Fruit fly (Drosophila melanogaster): Measurements from ENCODE around the gene CG5078.

The CG5078 gene

DNA sequence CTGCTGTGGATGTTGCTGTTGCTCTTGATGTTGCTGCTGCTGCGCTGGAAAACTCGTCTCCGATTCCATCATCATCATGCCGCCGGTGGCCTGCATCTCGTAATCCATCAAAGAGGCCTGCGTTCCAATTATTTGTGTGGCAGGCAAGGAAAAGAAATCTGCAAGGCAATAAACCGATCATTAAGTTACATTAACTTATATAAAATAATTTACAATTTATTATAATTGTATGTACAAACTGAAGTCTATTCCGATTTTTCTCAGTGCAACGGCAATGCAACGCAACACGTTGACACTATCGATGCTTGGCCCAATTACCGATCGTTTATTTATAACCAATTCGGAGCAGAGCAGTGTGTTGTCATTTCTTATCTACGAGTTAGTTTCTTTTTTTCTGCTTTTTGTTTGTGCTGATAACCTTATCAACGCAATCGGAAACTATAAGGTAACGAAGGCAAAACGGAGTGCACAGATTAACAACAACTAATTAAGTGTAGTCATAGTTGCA, 34.8 kb upstream of the CG5078 start (continued):
- TF ChIP-seq psq (GFP tag; optimal IDR thresholded peaks at IDR 0.05) (no peak), gcm (GFP tag; optimal IDR thresholded peaks at IDR 0.05) (peak; percentile 44), CG11560 (tag; IDR thresholded peaks at IDR 0.05) (no peak), row (GFP tag; IDR thresholded peaks at IDR 0.05) (peak; percentile 59; the same call in 2 of the 3 replicates), lbe (GFP tag; optimal IDR thresholded peaks at IDR 0.05) (no peak), Jarid2 (GFP tag; optimal IDR thresholded peaks at IDR 0.05) (peak; percentile 9), CG10147 (GFP tag; optimal IDR thresholded peaks at IDR 0.05) (peak; percentile 23), fd102C (GFP tag; optimal IDR thresholded peaks at IDR 0.05) (no peak), CG5953 (GFP tag; IDR thresholded peaks at IDR 0.05) (no peak), p53 (GFP tag; optimal IDR thresholded peaks at IDR 0.05) (no peak), CG4328 (GFP tag; optimal IDR thresholded peaks at IDR 0.05) (peak; percentile 18), z (GFP tag; IDR thresholded peaks at IDR 0.05) (no peak), Six4 (GFP tag; optimal IDR thresholded peaks at IDR 0.05) (peak; percentile 54), CG9932 (GFP tag; IDR thresholded peaks at IDR 0.05) (no peak), Bdp1 (GFP tag; optimal IDR thresholded peaks at IDR 0.05) (no peak), CG14441 (GFP tag; IDR thresholded peaks at IDR 0.05) (peak; percentile 68), Sry-δ (GFP tag; optimal IDR thresholded peaks at IDR 0.05) (no peak), CG31441 (GFP tag; IDR thresholded peaks at IDR 0.05) (peak; percentile 63; the same call in 1 of the 2 replicates), dm (GFP tag; optimal IDR thresholded peaks at IDR 0.05) (no peak), E2f1 (GFP tag; IDR thresholded peaks at IDR 0.05) (peak; percentile 53; the same call in 1 of the 2 replicates), CG14710 (tag; optimal IDR thresholded peaks at IDR 0.05) (peak; percentile 32), unc-4 (GFP tag; IDR thresholded peaks at IDR 0.05; ENCODE audit: partially characterized antibody) (no peak), trh (GFP tag; optimal IDR thresholded peaks at IDR 0.05) (no peak), zf30C (GFP tag; optimal IDR thresholded peaks at IDR 0.05) (peak; percentile 77), CG8924 (tag; optimal IDR thresholded peaks at IDR 0.05) (peak; percentile 60), CG1792 (GFP tag; optimal IDR thresholded peaks at IDR 0.05) (no peak), dmrt11E (tag; optimal IDR thresholded peaks at IDR 0.05) (peak; percentile 40), CG17802 (tag; optimal IDR thresholded peaks at IDR 0.05) (no peak), CG30431 (GFP tag; optimal IDR thresholded peaks at IDR 0.05) (no peak), ash1 (GFP tag; optimal IDR thresholded peaks at IDR 0.05) (no peak), CG17829 (tag; optimal IDR thresholded peaks at IDR 0.05) (peak; percentile 48), Asciz (GFP tag; optimal IDR thresholded peaks at IDR 0.05) (peak; percentile 76), CG12299 (tag; optimal IDR thresholded peaks at IDR 0.05) (no peak), CG13894 (tag; optimal IDR thresholded peaks at IDR 0.05) (no peak), Doc2 (GFP tag; IDR thresholded peaks at IDR 0.05) (no peak), chn (GFP tag; optimal IDR thresholded peaks at IDR 0.05) (no peak), sna (GFP tag; IDR thresholded peaks at IDR 0.05; ENCODE audit: partially characterized antibody) (no peak), Neu2 (GFP tag; optimal IDR thresholded peaks at IDR 0.05; ENCODE audit: borderline replicate concordance) (no peak), CG13424 (tag; optimal IDR thresholded peaks at IDR 0.05) (peak; percentile 44), CG3995 (GFP tag; optimal IDR thresholded peaks at IDR 0.05) (no peak), crol (GFP tag; IDR thresholded peaks at IDR 0.05) (no peak), CG7556 (GFP tag; optimal IDR thresholded peaks at IDR 0.05) (peak; percentile 40), Oli (tag; optimal IDR thresholded peaks at IDR 0.05) (peak; percentile 68), CG9797 (GFP tag; optimal IDR thresholded peaks at IDR 0.05) (no peak), Xbp1 (GFP tag; optimal IDR thresholded peaks at IDR 0.05) (peak; percentile 54), CG9215 (GFP tag; IDR thresholded peaks at IDR 0.05) (no peak), CG11695 (GFP tag; IDR thresholded peaks at IDR 0.05) (peak; percentile 66; the same call in 2 of the 3 replicates), bigmax (GFP tag; optimal IDR thresholded peaks at IDR 0.05) (no peak), CG12391 (tag; optimal IDR thresholded peaks at IDR 0.05) (peak; percentile 35), pan (optimal IDR thresholded peaks at IDR 0.05) (no peak), pan (GFP tag; optimal IDR thresholded peaks at IDR 0.05 in 1 of 2, IDR thresholded peaks at IDR 0.05 in 1 of 2) (peak in 1 of 2 experiments; percentile 69)
